Fruit fly (Drosophila melanogaster) whole organism, embryonic: ENCODE measurements around the gene chrb.
A peak's percentile ranks its signal among the peaks of the same experiment; 100 is the strongest.

ENCODE experiments used
- Adf1 ChIP-seq: fragments of 200-800 bp; sonication (Bioruptor generic); IDR thresholded peaks from 2 replicates; pipeline ENCODE4 v1.3.6; 2022; ENCODE audit warnings: missing biosample characterization, missing genetic modification characterization
- CG10147 ChIP-seq: fragments of 200-800 bp; sonication (Bioruptor generic); optimal IDR thresholded peaks from 2 replicates; lab custom pipeline; 2019; ENCODE audit warnings: missing biosample characterization, mild to moderate bottlenecking, missing genetic modification characterization, moderate library complexity
- CG11398 ChIP-seq: fragments of 200-800 bp; sonication (Bioruptor generic); optimal IDR thresholded peaks from 2 replicates; lab custom pipeline; 2016; ENCODE audit warnings: missing biosample characterization, missing genetic modification characterization
- CG12299 ChIP-seq: fragments of 200-800 bp; sonication (Bioruptor generic); optimal IDR thresholded peaks from 2 replicates; lab custom pipeline; 2018; ENCODE audit warnings: missing biosample characterization, mild to moderate bottlenecking, missing genetic modification characterization
- CG12769 ChIP-seq: fragments of 200-800 bp; sonication (Bioruptor generic); optimal IDR thresholded peaks from 2 replicates; lab custom pipeline; 2019; ENCODE audit warnings: missing biosample characterization, mild to moderate bottlenecking, missing genetic modification characterization, moderate library complexity
- CG12942 ChIP-seq: fragments of 200-800 bp; sonication (Bioruptor generic); optimal IDR thresholded peaks from 3 replicates; lab custom pipeline; 2016; ENCODE audit warnings: missing biosample characterization, missing genetic modification characterization
- CG13424 ChIP-seq: fragments of 200-800 bp; sonication (Bioruptor generic); optimal IDR thresholded peaks from 2 replicates; lab custom pipeline; 2019; ENCODE audit warnings: missing biosample characterization, mild to moderate bottlenecking, missing genetic modification characterization, moderate library complexity
- CG13894 ChIP-seq: fragments of 200-800 bp; sonication (Bioruptor generic); optimal IDR thresholded peaks from 3 replicates; lab custom pipeline; 2018; ENCODE audit warnings: missing biosample characterization, mild to moderate bottlenecking, missing genetic modification characterization, moderate library complexity
- CG1529 ChIP-seq: fragments of 200-800 bp; sonication (Bioruptor generic); optimal IDR thresholded peaks from 3 replicates; lab custom pipeline; 2018; ENCODE audit warnings: missing biosample characterization, missing genetic modification characterization
- CG15696 ChIP-seq: fragments of 200-800 bp; sonication (Bioruptor generic); optimal IDR thresholded peaks from 2 replicates; lab custom pipeline; 2019; ENCODE audit warnings: missing biosample characterization, mild to moderate bottlenecking, missing genetic modification characterization, moderate library complexity
- CG17829 ChIP-seq: fragments of 200-800 bp; optimal IDR thresholded peaks from 2 replicates; lab custom pipeline; 2019; ENCODE audit warnings: missing biosample characterization, mild to moderate bottlenecking, missing genetic modification characterization, moderate library complexity
- CG18619 ChIP-seq: fragments of 200-800 bp; sonication (Bioruptor generic); optimal IDR thresholded peaks from 3 replicates; lab custom pipeline; 2017; ENCODE audit warnings: missing biosample characterization, mild to moderate bottlenecking, missing genetic modification characterization
- CG31365 ChIP-seq: fragments of 200-800 bp; sonication (Bioruptor generic); optimal IDR thresholded peaks from 2 replicates; lab custom pipeline; 2018; ENCODE audit warnings: missing biosample characterization, mild to moderate bottlenecking, missing genetic modification characterization
- CG32532 ChIP-seq: fragments of 200-800 bp; sonication (Bioruptor generic); IDR thresholded peaks from 2 replicates; pipeline ENCODE4 v1.3.6; 2022; ENCODE audit warnings: missing biosample characterization, missing genetic modification characterization
- CG3726 ChIP-seq: fragments of 200-800 bp; sonication (Bioruptor generic); IDR thresholded peaks from 3 replicates; pipeline ENCODE4, ENCODE4 v1.3.6; 2022; ENCODE audit warnings: missing biosample characterization, missing genetic modification characterization
- CG3838 ChIP-seq: fragments of 200-800 bp; sonication (Bioruptor generic); optimal IDR thresholded peaks from 3 replicates; lab custom pipeline; 2016; ENCODE audit warnings: missing biosample characterization, missing genetic modification characterization
- CG4328 ChIP-seq: fragments of 200-800 bp; sonication (Bioruptor generic); optimal IDR thresholded peaks from 3 replicates; lab custom pipeline; 2017; ENCODE audit warnings: missing biosample characterization, missing genetic modification reagents, missing genetic modification characterization
- CG4617 ChIP-seq: fragments of 200-800 bp; sonication (Bioruptor generic); optimal IDR thresholded peaks from 3 replicates; lab custom pipeline; 2016; ENCODE audit warnings: missing biosample characterization, missing genetic modification characterization, borderline replicate concordance
- CG4707 ChIP-seq: fragments of 200-800 bp; sonication (Bioruptor generic); optimal IDR thresholded peaks from 2 replicates; lab custom pipeline; 2018; ENCODE audit warnings: missing biosample characterization, mild to moderate bottlenecking, missing genetic modification characterization, moderate library complexity
- CG6689 ChIP-seq: fragments of 200-800 bp; sonication (Bioruptor generic); IDR thresholded peaks from 2 replicates; pipeline ENCODE4 v1.3.6; 2022; ENCODE audit warnings: missing biosample characterization, missing genetic modification characterization
- CG7786 ChIP-seq: fragments of 200-800 bp; sonication (Bioruptor generic); optimal IDR thresholded peaks from 2 replicates; lab custom pipeline; 2016; ENCODE audit warnings: missing biosample characterization, missing genetic modification characterization
- CkIIα-i1 ChIP-seq: fragments of 200-800 bp; sonication (Bioruptor generic); IDR thresholded peaks from 2 replicates; pipeline ENCODE4 v1.3.6; 2022; ENCODE audit warnings: missing biosample characterization, missing genetic modification characterization
- Dbx ChIP-seq: fragments of 200-800 bp; sonication (Bioruptor generic); IDR thresholded peaks from 3 replicates; pipeline ENCODE4 v1.3.6; 2022; ENCODE audit warnings: missing biosample characterization, missing genetic modification characterization
- E2f1 ChIP-seq: fragments of 200-800 bp; sonication (Bioruptor generic); IDR thresholded peaks from 2 replicates; pipeline ENCODE4 v1.3.6; 2022; ENCODE audit warnings: missing biosample characterization, missing genetic modification characterization
- Elba2 ChIP-seq: fragments of 200-800 bp; sonication (Bioruptor generic); optimal IDR thresholded peaks from 3 replicates; lab custom pipeline; 2016; ENCODE audit warnings: missing biosample characterization, missing genetic modification characterization
- Fer2 ChIP-seq: fragments of 200-800 bp; sonication (Bioruptor generic); optimal IDR thresholded peaks from 2 replicates; lab custom pipeline; 2018; ENCODE audit warnings: missing biosample characterization, mild to moderate bottlenecking, missing genetic modification characterization, moderate library complexity
- HLHmδ ChIP-seq: fragments of 200-800 bp; sonication (Bioruptor generic); optimal IDR thresholded peaks from 2 replicates; lab custom pipeline; 2018; ENCODE audit warnings: missing biosample characterization, mild to moderate bottlenecking, missing genetic modification characterization, moderate library complexity
- Lpt ChIP-seq: fragments of >200 bp; optimal IDR thresholded peaks from 2 replicates; lab custom pipeline; 2018; ENCODE audit warnings: missing biosample characterization, missing genetic modification characterization
- MBD-R2 ChIP-seq: fragments of 200-800 bp; sonication (Bioruptor generic); IDR thresholded peaks from 2 replicates; pipeline ENCODE4 v1.3.6; 2022; ENCODE audit warnings: missing biosample characterization, missing genetic modification characterization
- MTF-1 ChIP-seq: fragments of 200-800 bp; sonication (Bioruptor generic); optimal IDR thresholded peaks from 2 replicates; lab custom pipeline; 2018; ENCODE audit warnings: missing biosample characterization, mild to moderate bottlenecking, missing genetic modification characterization, borderline replicate concordance
- Max ChIP-seq: fragments of 200-800 bp; sonication (Bioruptor generic); optimal IDR thresholded peaks from 2 replicates; lab custom pipeline; 2016; ENCODE audit warnings: missing biosample characterization, mild to moderate bottlenecking, missing genetic modification characterization
- Myb ChIP-seq: fragments of 200-800 bp; sonication (Bioruptor generic); optimal IDR thresholded peaks from 2 replicates; lab custom pipeline; 2016; ENCODE audit warnings: missing biosample characterization, missing genetic modification characterization
- Rx ChIP-seq: fragments of 200-800 bp; sonication (Bioruptor generic); IDR thresholded peaks from 2 replicates; pipeline ENCODE4 v1.3.6; 2022; ENCODE audit warnings: missing biosample characterization, missing genetic modification characterization
- Sry-β ChIP-seq: fragments of 200-800 bp; sonication (Bioruptor generic); optimal IDR thresholded peaks from 2 replicates; lab custom pipeline; 2018; ENCODE audit warnings: missing biosample characterization, mild to moderate bottlenecking, missing genetic modification characterization, moderate library complexity
- TFAM ChIP-seq: fragments of 200-800 bp; sonication (Bioruptor generic); optimal IDR thresholded peaks from 2 replicates; lab custom pipeline; 2017; ENCODE audit warnings: missing biosample characterization, missing genetic modification characterization, inconsistent platforms
- Xrp1 ChIP-seq: fragments of 200-800 bp; sonication (Bioruptor generic); IDR thresholded peaks from 2 replicates; pipeline ENCODE4 v1.3.6; 2022; ENCODE audit warnings: missing biosample characterization, missing genetic modification characterization
- aop ChIP-seq: fragments of 200-800 bp; sonication (Bioruptor generic); IDR thresholded peaks from 2 replicates; pipeline ENCODE4 v1.3.6; 2022; ENCODE audit warnings: missing biosample characterization, missing genetic modification characterization
- ap ChIP-seq: fragments of 200-800 bp; sonication (Bioruptor generic); IDR thresholded peaks from 2 replicates; pipeline ENCODE4 v1.3.6; 2022; ENCODE audit warnings: missing biosample characterization, missing genetic modification characterization
- ato ChIP-seq: fragments of 200-800 bp; sonication (Bioruptor generic); IDR thresholded peaks from 2 replicates; pipeline ENCODE4 v1.3.6; 2022; ENCODE audit warnings: missing biosample characterization, missing genetic modification characterization; ENCODE audit not compliant: partially characterized antibody
- chn ChIP-seq: fragments of 200-800 bp; sonication (Bioruptor generic); optimal IDR thresholded peaks from 2 replicates; lab custom pipeline; 2016; ENCODE audit warnings: missing biosample characterization, missing genetic modification characterization
- gcm2 ChIP-seq: fragments of 200-800 bp; sonication (Bioruptor generic); optimal IDR thresholded peaks from 2 replicates; lab custom pipeline; 2016; ENCODE audit warnings: missing biosample characterization, missing genetic modification characterization
- grau ChIP-seq: fragments of 200-800 bp; optimal IDR thresholded peaks from 3 replicates; lab custom pipeline; 2019; ENCODE audit warnings: missing biosample characterization, mild to moderate bottlenecking, missing genetic modification characterization, moderate library complexity
- insv ChIP-seq, 2 experiments: fragments of 200-800 bp; sonication (Bioruptor generic); optimal IDR thresholded peaks; 3 replicates each; lab custom pipeline; 2016 to 2018; ENCODE audit warnings: missing biosample characterization in 2 of 2, missing genetic modification characterization in 2 of 2
- lbe ChIP-seq: fragments of 200-800 bp; sonication (Bioruptor generic); optimal IDR thresholded peaks from 2 replicates; lab custom pipeline; 2016; ENCODE audit warnings: missing biosample characterization, mild to moderate bottlenecking, missing genetic modification characterization
- nmo ChIP-seq: fragments of 200-800 bp; sonication (Bioruptor generic); optimal IDR thresholded peaks from 2 replicates; lab custom pipeline; 2018; ENCODE audit warnings: missing biosample characterization, mild to moderate bottlenecking, missing genetic modification characterization, moderate library complexity
- odd ChIP-seq: fragments of 200-800 bp; sonication (Bioruptor generic); optimal IDR thresholded peaks from 2 replicates; lab custom pipeline; 2017; ENCODE audit warnings: missing biosample characterization, mild to moderate bottlenecking, missing genetic modification characterization
- phol ChIP-seq: fragments of 200-800 bp; sonication (Bioruptor generic); optimal IDR thresholded peaks from 3 replicates; lab custom pipeline; 2018; ENCODE audit warnings: missing biosample characterization, mild to moderate bottlenecking, missing genetic modification characterization, moderate library complexity
- sim ChIP-seq: fragments of 200-800 bp; sonication (Bioruptor generic); IDR thresholded peaks from 2 replicates; pipeline ENCODE4 v1.3.6; 2022; ENCODE audit warnings: missing biosample characterization, missing genetic modification characterization
- sisA ChIP-seq: fragments of 200-800 bp; sonication (Bioruptor generic); IDR thresholded peaks from 2 replicates; pipeline ENCODE4 v1.3.6; 2022; ENCODE audit warnings: missing biosample characterization, missing genetic modification characterization
- slbo ChIP-seq: fragments of 200-800 bp; sonication (Bioruptor generic); IDR thresholded peaks from 2 replicates; pipeline ENCODE4 v1.3.6; 2022; ENCODE audit warnings: missing biosample characterization, missing genetic modification characterization
- toy ChIP-seq: fragments of 200-800 bp; sonication (Bioruptor generic); IDR thresholded peaks from 2 replicates; pipeline ENCODE4 v1.3.6; 2022; ENCODE audit warnings: missing biosample characterization, missing genetic modification characterization

The chrb gene

dm6 chr3L:11483135-11483534 is 4.2 kb upstream of the chrb start (continued):
- peak; percentile 56 for TF ChIP-seq phol (tag; lab: Kevin White, UChicago)
- TF ChIP-seq slbo (GFP tag; lab: Robert Waterston, UW): no peak
- no peak for TF ChIP-seq toy (GFP tag; lab: Robert Waterston, UW)
- peak; percentile 43; the same call in 1 of the 2 replicates for TF ChIP-seq E2f1 (GFP tag; lab: Robert Waterston, UW)
- no peak for TF ChIP-seq CG4707 (GFP tag; lab: Kevin White, UChicago)
- TF ChIP-seq HLHmδ (GFP tag; lab: Kevin White, UChicago): no peak
- TF ChIP-seq MTF-1: no peak
- TF ChIP-seq Fer2 (tag; lab: Kevin White, UChicago): no peak
- no peak for TF ChIP-seq CG13894 (tag; lab: Kevin White, UChicago)
- TF ChIP-seq ato (GFP tag; lab: Robert Waterston, UW): no peak
- TF ChIP-seq CG12942 (GFP tag; lab: Kevin White, UChicago): peak; percentile 22
- TF ChIP-seq Lpt (GFP tag; lab: Kevin White, UChicago): no peak
- TF ChIP-seq CG7786: no peak
- TF ChIP-seq CG4617 (GFP tag; lab: Kevin White, UChicago): peak; percentile 2
- TF ChIP-seq sisA (GFP tag; lab: Robert Waterston, UW): peak; percentile 45; the same call in 1 of the 2 replicates
- peak; percentile 42 for TF ChIP-seq CG13424 (tag; lab: Kevin White, UChicago)
- TF ChIP-seq Myb (GFP tag; lab: Kevin White, UChicago): no peak
- TF ChIP-seq TFAM (GFP tag; lab: Kevin White, UChicago): no peak
- TF ChIP-seq nmo (GFP tag; lab: Kevin White, UChicago): peak; percentile 65
- TF ChIP-seq CG6689 (GFP tag; lab: Robert Waterston, UW): peak; percentile 51; the same call in 1 of the 2 replicates
- no peak for TF ChIP-seq CG15696 (tag; lab: Kevin White, UChicago)
- TF ChIP-seq CG3726 (GFP tag; lab: Robert Waterston, UW): no peak
- TF ChIP-seq gcm2 (GFP tag; lab: Kevin White, UChicago): no peak
- no peak for TF ChIP-seq insv (GFP tag; optimal IDR thresholded peaks at IDR 0.05; lab: Kevin White, UChicago)
- TF ChIP-seq Xrp1: peak; percentile 66; the same call in 1 of the 2 replicates
- no peak for TF ChIP-seq CG3838 (GFP tag; lab: Kevin White, UChicago)
- no peak for TF ChIP-seq CG31365 (tag; lab: Kevin White, UChicago)
- TF ChIP-seq Dbx (GFP tag; lab: Robert Waterston, UW): no peak
- no peak for TF ChIP-seq Rx
- peak; percentile 37 for TF ChIP-seq CG1529
- no peak for TF ChIP-seq CG11398 (GFP tag; lab: Kevin White, UChicago)
- no peak for TF ChIP-seq odd (GFP tag; lab: Kevin White, UChicago)
- peak; percentile 53 for TF ChIP-seq chn (GFP tag; lab: Kevin White, UChicago)
- no peak for TF ChIP-seq sim
- no peak for TF ChIP-seq Max (GFP tag; lab: Kevin White, UChicago)
- TF ChIP-seq lbe (GFP tag; lab: Kevin White, UChicago): no peak
- no peak for TF ChIP-seq aop (GFP tag; lab: Robert Waterston, UW)
- no peak for TF ChIP-seq Elba2 (GFP tag; lab: Kevin White, UChicago)
- TF ChIP-seq CG4328 (GFP tag; lab: Kevin White, UChicago): no peak
- TF ChIP-seq ap (GFP tag; lab: Robert Waterston, UW): no peak
- TF ChIP-seq grau: peak; percentile 54
- TF ChIP-seq CkIIα-i1 (GFP tag; lab: Robert Waterston, UW): no peak
- no peak for TF ChIP-seq CG12299
- no peak for TF ChIP-seq CG10147 (GFP tag; lab: Kevin White, UChicago)
- TF ChIP-seq Adf1 (GFP tag; lab: Robert Waterston, UW): no peak
- no peak for TF ChIP-seq CG12769 (tag; lab: Kevin White, UChicago)
- no peak for TF ChIP-seq Sry-β
- TF ChIP-seq CG17829 (tag; lab: Kevin White, UChicago): peak; percentile 55
- TF ChIP-seq CG32532: 0 out of 2 replicates have a peak, but pooled peaks have one; percentile 11
- TF ChIP-seq MBD-R2 (GFP tag; lab: Robert Waterston, UW): no peak
- TF ChIP-seq CG18619 (GFP tag; lab: Kevin White, UChicago): peak; percentile 32
